Fruit fly (Drosophila melanogaster) ovary, adult (tissue): ENCODE measurements around the gene Tcs4.

ENCODE experiments used
- CG17801 ChIP-seq: fragments of 200-800 bp; optimal IDR thresholded peaks from 2 replicates; lab custom pipeline; 2019; ENCODE audit warnings: missing biosample characterization, mild to moderate bottlenecking, missing genetic modification characterization, moderate library complexity; ENCODE audit not compliant: partially characterized antibody

The Tcs4 gene

dm6 chrX:19701611-19702010 lies at the start of gene Tcs4:
Gene Tcs4 (minus strand): TSS chrX:19701755.
- TF ChIP-seq CG17801 (GFP tag; lab: Kevin White, UChicago), result peak; percentile 48

DNA sequence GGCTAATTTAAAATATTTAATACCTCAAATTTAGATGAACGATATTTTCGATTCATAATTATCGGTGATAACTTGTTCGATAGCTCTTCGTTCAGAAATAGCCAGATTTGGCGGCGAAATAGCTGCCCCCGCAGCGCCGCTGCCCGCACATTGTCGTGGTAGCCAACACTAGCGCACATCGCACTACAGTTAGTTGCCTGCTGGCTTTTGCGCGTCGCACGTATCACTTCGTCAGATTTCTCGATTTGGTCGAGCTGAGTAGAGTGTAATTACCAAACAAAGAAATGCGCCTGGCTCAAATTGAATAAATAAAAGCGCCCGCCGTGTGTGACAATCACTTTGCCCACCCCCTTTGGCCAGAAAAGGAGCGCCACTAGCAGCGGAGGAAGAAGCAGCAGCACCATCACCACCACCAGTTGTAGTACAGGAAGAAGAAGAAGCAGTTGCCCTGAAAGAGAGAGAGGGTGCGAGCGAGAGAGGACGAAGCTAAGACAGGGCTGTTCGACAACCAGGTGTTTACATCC lies 49.1 kb upstream of the Tcs4 start, which contains the start of gene Abcd3:
Gene Abcd3 (plus strand): TSS at position 145 of the 524 bp plus-strand sequence.
- peak; percentile 71 for TF ChIP-seq CG17801 (GFP tag; lab: Kevin White, UChicago)

- TF ChIP-seq CG17801 (GFP tag; lab: Kevin White, UChicago), result no peak
Observed at dm6 chrX:19748565-19748964, 47.0 kb upstream of the Tcs4 start.

dm6 chrX:19748014-19748413 lies 46.5 kb upstream of the Tcs4 start, which contains the start of gene Alr:
Gene Alr (plus strand): TSS chrX:19748314.
- TF ChIP-seq CG17801 (GFP tag; lab: Kevin White, UChicago), result no peak

DNA sequence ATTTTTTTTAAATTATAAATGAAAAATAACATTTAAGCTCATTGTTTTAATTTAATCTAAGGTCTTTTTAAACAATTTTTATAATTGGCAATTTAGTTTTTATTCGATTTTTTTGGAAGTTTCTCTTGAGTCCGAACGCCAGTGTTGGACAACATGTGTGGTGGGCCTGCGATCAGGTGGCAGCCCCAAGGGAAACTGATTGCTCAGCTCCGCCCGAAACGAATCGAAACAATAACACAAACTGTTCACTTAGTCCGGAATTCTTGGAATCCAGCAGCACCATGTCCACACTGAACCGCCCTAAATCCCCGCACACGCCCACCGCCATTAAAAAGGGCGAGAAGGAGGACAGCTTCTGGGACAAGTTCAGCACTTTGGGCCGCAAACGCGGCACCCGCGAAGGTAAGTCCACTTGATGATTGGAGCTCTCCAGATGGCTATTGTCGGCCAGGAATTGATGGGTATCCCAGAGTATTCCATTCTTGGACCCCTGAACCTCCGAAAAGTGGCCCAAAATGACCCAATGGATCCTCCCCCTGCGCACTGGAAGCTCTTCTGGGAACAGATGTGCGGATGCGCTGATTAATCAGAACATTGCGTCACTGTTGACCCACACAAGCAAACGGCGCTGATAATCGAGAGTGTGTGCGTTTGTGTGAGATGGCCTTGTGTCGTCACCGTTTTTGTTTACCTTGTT lies 44.5 kb upstream of the Tcs4 start, which contains the start of gene parvin:
Gene parvin (plus strand): TSS at position 134 of the 697 bp plus-strand sequence.
- no peak for TF ChIP-seq CG17801 (GFP tag; lab: Kevin White, UChicago)

DNA sequence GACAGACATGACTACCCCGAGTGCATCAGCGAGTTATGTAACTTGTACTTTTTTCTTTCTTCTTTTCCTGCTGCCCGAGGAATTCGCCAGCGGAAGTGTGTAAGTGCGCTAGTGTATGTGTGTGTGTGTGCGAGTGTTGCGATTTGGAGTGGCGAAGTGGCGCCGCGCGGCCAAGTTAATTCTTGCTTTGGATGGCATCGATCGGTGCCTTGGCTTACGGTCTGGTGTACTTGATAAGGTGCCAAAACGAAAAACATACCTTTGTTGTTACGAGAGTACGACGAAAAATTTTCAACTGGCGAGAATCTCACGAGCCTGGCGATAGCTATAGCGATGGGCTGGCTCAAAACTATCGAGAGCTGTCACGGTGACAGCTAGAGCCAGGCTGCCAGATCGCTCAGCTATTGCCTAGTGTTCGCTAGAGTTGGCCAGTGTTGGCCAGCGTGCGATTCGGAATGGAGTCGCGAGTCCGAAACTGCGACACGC lies 42.5 kb upstream of the Tcs4 start, which contains the start of the genes CG18809, COX6B, CG33932 and Rpp20:
Gene CG18809 (minus strand): TSS at position 333 of the 486 bp plus-strand sequence.
Gene COX6B (minus strand): TSS at position 333 of the 486 bp plus-strand sequence.
Gene CG33932 (plus strand): TSS at position 429 of the 486 bp plus-strand sequence.
Gene Rpp20 (plus strand): TSS at position 429 of the 486 bp plus-strand sequence.
- peak; percentile 57 for TF ChIP-seq CG17801 (GFP tag; lab: Kevin White, UChicago)

DNA sequence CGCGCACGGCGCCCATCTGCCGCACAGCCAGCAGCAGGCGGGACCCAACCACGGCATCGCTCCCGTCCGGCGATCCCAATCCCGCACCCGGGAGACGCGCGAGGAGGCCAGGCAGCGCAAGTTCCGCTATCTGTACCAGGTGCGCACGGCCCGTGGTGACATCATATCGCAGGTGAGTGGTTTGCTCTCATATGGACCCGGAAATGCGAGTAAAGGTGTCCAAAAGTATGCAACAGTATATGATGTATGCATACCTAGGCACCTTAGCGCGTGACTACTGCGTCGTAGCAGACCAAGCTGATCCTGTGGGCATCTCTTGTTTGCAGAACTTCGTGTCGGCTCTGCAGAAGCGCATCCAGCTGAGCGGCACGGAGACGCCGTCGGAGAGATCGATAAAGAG lies 36.3 kb upstream of the Tcs4 start:
- TF ChIP-seq CG17801 (GFP tag; lab: Kevin White, UChicago), result no peak

DNA sequence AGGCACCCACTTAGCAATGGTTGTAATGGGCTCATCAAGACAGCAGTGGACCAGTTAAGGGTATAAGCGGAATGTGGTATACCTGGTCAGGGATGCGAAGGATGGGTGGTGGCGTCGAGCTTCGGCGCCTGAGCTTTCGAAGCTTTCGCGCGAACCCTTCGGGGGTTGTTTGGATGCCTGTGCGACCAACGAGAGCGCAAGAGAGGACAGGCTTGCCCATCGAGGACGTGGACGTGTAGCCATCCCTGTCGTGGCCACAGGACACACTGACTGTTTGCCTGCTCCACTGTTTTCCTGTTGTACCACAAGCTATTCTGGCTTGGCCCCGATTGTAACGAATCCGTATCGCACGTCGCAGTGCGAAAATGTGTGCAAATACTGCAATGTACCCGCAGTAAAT lies 33.7 kb upstream of the Tcs4 start, which contains the start of gene CG14234:
Gene CG14234 (plus strand): TSS at position 301 of the 400 bp plus-strand sequence.
- no peak for TF ChIP-seq CG17801 (GFP tag; lab: Kevin White, UChicago)

DNA sequence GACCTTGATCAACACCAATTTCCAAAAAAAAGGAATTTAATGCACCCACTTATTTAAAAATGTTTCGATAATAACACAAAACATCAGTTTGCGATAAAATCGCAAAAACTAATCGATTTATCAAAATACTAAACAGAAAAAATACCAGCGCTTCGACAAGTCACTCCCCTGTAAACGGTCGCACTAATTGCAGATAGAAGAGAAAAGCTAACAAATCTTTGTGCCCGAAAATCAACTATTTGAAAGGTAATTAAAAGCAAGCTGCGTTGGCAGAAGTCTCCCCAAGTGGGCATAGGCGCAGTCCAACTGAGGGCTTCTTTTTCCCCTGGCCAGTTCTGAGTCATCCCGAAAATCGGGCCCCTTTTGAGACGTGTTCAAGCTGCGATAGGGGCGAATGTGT lies 29.3 kb upstream of the Tcs4 start, which contains the start of gene AP-1-2beta:
Gene AP-1-2beta (plus strand): TSS at position 161 of the 400 bp plus-strand sequence.
- peak; percentile 45 for TF ChIP-seq CG17801 (GFP tag; lab: Kevin White, UChicago)

DNA sequence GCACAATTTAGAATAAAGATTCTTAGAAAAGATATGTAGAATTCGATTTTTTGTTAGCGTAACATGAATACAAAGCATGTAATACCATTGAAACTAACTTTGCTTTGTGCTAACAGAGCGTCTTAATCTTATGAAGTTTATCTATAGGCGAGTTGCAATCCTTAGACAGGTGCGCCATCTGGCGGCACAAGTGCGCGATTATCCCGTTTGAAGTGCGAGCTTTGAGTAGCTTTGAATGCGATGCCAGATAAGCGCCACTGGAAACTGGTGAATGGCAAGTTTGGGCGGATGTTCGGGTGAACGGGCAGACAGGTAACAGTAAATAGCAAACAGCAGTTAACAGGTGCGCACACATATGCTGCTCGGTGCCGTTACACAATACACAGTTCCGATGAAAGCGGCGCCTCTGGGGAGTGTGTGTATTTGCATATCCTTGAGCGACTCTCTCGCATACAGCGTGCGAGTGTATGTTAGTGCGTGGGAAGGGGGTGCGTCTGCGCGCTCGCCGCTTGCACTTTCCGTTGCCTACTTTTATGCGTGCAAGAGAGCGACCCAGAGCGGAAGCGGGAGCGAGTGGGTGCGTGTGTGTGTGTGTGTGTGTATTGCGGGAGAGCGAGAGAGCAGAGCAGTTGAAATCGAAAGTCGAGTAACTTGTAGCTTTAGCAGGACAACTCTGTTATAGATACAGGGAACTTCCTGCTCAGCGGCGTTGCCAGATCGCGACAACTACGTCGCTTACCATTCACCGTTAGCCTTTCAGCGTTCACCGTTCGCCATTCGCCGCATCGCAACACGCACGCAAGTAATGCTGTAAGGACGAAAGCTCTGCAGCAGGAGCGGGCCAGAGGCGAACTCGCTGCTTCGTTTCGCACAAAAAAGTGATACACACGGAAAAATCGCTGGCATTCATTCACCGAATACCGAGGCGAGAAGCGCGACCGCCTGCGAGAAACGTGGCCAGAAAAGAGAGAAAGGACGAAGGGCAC lies 16.7 kb upstream of the Tcs4 start, which contains the start of gene CG12531:
Gene CG12531 (plus strand): TSS at position 936 of the 986 bp plus-strand sequence.
- no peak for TF ChIP-seq CG17801 (GFP tag; lab: Kevin White, UChicago)

DNA sequence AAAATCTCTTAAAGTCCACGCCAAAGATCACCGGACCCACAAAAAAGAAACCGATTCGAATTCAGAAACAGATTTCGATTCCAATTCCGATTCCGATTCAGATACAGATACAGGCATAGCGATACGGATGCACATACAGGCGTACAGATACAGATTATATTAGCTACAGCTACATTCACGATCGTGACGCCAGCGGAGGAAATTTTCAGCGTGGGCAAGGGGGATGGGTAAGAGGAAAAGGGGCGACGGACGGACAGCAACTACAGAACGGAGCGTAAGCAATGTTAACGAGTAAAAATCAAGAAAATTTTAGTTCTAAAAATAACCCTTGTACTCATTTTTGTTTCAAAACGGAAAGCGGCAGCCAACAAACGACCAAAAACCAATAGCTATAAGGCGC lies 15.5 kb upstream of the Tcs4 start:
- TF ChIP-seq CG17801 (GFP tag; lab: Kevin White, UChicago), result no peak

- TF ChIP-seq CG17801 (GFP tag; lab: Kevin White, UChicago), result no peak
Observed at dm6 chrX:19716325-19716917, 14.9 kb upstream of the Tcs4 start.

DNA sequence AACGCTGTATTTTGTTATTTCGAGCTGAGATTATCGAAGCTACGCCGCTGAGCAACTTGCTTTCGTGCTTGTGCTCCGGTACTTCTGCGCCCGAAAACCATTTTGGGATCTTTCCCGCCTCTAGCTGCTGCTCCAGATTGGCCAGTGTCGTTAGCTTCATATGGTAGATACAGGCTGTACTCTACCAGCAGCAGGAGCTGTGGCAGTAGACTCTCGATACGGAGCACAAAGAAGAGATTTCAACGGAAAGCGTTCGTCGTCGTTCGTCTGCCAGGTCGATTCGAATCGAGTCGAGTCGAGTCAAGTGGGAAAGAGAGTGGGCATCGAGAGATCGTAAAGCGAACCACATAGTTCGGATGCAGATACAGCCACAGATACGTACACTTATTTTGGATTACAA lies 13.3 kb upstream of the Tcs4 start:
- TF ChIP-seq CG17801 (GFP tag; lab: Kevin White, UChicago), result no peak
